Worm (Caenorhabditis elegans): ENCODE data around the gene Y43F8B.28.
A peak's percentile ranks its signal among the peaks of the same experiment; 100 is the strongest.

DNA sequence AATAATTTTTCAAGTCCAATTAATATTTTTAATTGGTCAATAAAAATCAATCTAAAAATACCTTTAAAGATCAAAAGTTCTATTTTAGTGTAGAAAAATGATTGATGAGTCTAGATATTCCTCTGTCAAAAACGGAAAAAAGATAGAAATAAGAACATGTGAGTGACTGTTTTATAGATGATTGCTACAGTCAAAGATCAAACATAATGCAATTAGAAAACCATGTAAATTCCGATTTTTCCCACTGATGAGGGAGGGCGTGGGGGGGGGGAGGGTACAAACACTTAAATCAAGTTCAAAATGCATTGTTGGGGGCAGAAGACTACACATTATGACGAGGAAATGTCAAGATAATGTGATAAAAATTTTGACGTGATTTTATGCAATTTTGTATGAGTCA is 41.1 kb downstream of the Y43F8B.28 start:
- no peak for TF ChIP-seq nhr-11 (tag; optimal IDR thresholded peaks at IDR 0.05)
- no peak for TF ChIP-seq ztf-11 (tag; optimal IDR thresholded peaks at IDR 0.05)
- no peak for TF ChIP-seq nhr-237 (tag; optimal IDR thresholded peaks at IDR 0.05)
- no peak for TF ChIP-seq unc-62 (GFP tag; optimal IDR thresholded peaks at IDR 0.05)
- TF ChIP-seq ama-1 (optimal IDR thresholded peaks at IDR 0.05): no peak
- TF ChIP-seq F13H6.1 (tag; optimal IDR thresholded peaks at IDR 0.05): no peak
- no peak for TF ChIP-seq alr-1 (tag; optimal IDR thresholded peaks at IDR 0.05)
- TF ChIP-seq unc-39 (tag; optimal IDR thresholded peaks at IDR 0.05): no peak
- TF ChIP-seq blmp-1 (tag; optimal IDR thresholded peaks at IDR 0.05; ENCODE audit: insufficient read depth): peak; percentile 26
- no peak for TF ChIP-seq crh-2 (tag; optimal IDR thresholded peaks at IDR 0.05)
- TF ChIP-seq lin-13 (GFP tag; optimal IDR thresholded peaks at IDR 0.05): no peak
